Worm (Caenorhabditis elegans) whole organism, L1 larva: Measurements from ENCODE around the gene F13B6.2.

ENCODE experiments used
- blmp-1 ChIP-seq: fragments of 150-350 bp; optimal IDR thresholded peaks from 2 replicates; lab custom pipeline; 2014; ENCODE audit warnings: missing biosample characterization, missing genetic modification characterization
- fos-1 ChIP-seq: fragments of 150-350 bp; optimal IDR thresholded peaks from 2 replicates; lab custom pipeline; 2014; ENCODE audit warnings: missing biosample characterization, missing genetic modification characterization
- irx-1 ChIP-seq: sonication (generic microtip); optimal IDR thresholded peaks from 2 replicates; lab custom pipeline; 2016; ENCODE audit warnings: missing genetic modification characterization, missing compliant biosample characterization
- lin-13 ChIP-seq: fragments of 150-350 bp; optimal IDR thresholded peaks from 2 replicates; lab custom pipeline; 2014; ENCODE audit warnings: missing biosample characterization, missing genetic modification reagents, missing genetic modification characterization
- lsy-2 ChIP-seq, 2 experiments: fragments of 150-350 bp; optimal IDR thresholded peaks; 2 replicates each; lab custom pipeline; 2014; ENCODE audit warnings: missing biosample characterization in 2 of 2, missing genetic modification characterization in 2 of 2
- mef-2 ChIP-seq: fragments of 150-350 bp; optimal IDR thresholded peaks from 2 replicates; lab custom pipeline; 2014; ENCODE audit warnings: missing biosample characterization, missing genetic modification characterization
- mep-1 ChIP-seq: fragments of 150-350 bp; optimal IDR thresholded peaks from 2 replicates; lab custom pipeline; 2014; ENCODE audit warnings: missing biosample characterization, missing genetic modification characterization
- nhr-76 ChIP-seq: sonication (generic microtip); optimal IDR thresholded peaks from 2 replicates; lab custom pipeline; 2017; ENCODE audit warnings: missing biosample characterization, missing genetic modification characterization
- snpc-4 ChIP-seq: fragments of 150-350 bp; optimal IDR thresholded peaks from 2 replicates; lab custom pipeline; 2014; ENCODE audit warnings: missing biosample characterization, missing genetic modification characterization
- sptf-1 ChIP-seq: fragments of 150-350 bp; optimal IDR thresholded peaks from 2 replicates; lab custom pipeline; 2014; ENCODE audit warnings: missing biosample characterization, missing genetic modification characterization
- unc-130 ChIP-seq: fragments of 150-350 bp; optimal IDR thresholded peaks from 2 replicates; lab custom pipeline; 2017; ENCODE audit warnings: missing biosample characterization, missing genetic modification characterization, inconsistent platforms
- xbp-1 ChIP-seq: sonication (generic microtip); optimal IDR thresholded peaks from 2 replicates; lab custom pipeline; 2016; ENCODE audit warnings: missing genetic modification characterization, missing compliant biosample characterization
- zag-1 ChIP-seq: fragments of 150-350 bp; optimal IDR thresholded peaks from 2 replicates; lab custom pipeline; 2014; ENCODE audit warnings: missing biosample characterization, missing genetic modification characterization

DNA sequence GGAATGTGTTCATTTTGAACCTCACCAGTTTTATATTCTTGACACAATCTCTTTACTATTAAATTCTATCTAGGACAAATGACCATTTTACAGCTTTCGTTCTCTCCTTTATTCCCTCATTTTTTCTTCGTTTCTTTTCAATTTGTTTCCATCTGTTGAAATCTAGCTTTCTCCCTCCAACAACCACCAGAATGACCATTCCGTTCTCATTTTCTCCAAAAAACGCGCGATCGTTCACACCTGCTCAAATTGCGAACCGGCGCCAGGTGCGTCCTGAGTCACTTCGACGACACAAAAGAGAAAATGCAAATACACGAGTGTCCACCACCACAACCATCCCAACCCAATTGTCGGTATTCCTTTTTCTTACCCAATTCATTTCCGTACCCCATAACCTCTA is 3.9 kb downstream of the F13B6.2 start, which contains the start of gene F13B6.1:
- TF ChIP-seq nhr-76 (tag; lab: Kevin White, UChicago) (no peak), irx-1 (tag; lab: Kevin White, UChicago) (no peak), lsy-2 (tag; optimal IDR thresholded peaks at IDR 0.05; lab: Kevin White, UChicago) (no peak), zag-1 (tag; lab: Kevin White, UChicago) (no peak), snpc-4 (tag; lab: Kevin White, UChicago) (no peak), mep-1 (tag; lab: Kevin White, UChicago) (no peak), sptf-1 (tag; lab: Kevin White, UChicago) (no peak), mef-2 (no peak), fos-1 (tag; lab: Kevin White, UChicago) (no peak), unc-130 (tag; lab: Kevin White, UChicago) (no peak), blmp-1 (no peak), xbp-1 (tag; lab: Kevin White, UChicago) (no peak), lin-13 (no peak)
